Worm (Caenorhabditis elegans) whole organism, L4 larva: ENCODE measurements around the gene srh-167.
A peak's percentile ranks its signal among the peaks of the same experiment; 100 is the strongest.

Experiments used
- ces-1 ChIP-seq: fragments of 150-350 bp; sonication (generic microtip); optimal IDR thresholded peaks from 4 replicates; lab custom pipeline; 2014; ENCODE audit warnings: missing biosample characterization, missing genetic modification reagents, missing genetic modification characterization
- nhr-77 ChIP-seq: fragments of 150-350 bp; optimal IDR thresholded peaks from 2 replicates; lab custom pipeline; 2014; ENCODE audit warnings: missing biosample characterization, missing genetic modification characterization
- snpc-4 ChIP-seq: fragments of 150-350 bp; optimal IDR thresholded peaks from 2 replicates; lab custom pipeline; 2014; ENCODE audit warnings: missing biosample characterization, missing genetic modification characterization

DNA sequence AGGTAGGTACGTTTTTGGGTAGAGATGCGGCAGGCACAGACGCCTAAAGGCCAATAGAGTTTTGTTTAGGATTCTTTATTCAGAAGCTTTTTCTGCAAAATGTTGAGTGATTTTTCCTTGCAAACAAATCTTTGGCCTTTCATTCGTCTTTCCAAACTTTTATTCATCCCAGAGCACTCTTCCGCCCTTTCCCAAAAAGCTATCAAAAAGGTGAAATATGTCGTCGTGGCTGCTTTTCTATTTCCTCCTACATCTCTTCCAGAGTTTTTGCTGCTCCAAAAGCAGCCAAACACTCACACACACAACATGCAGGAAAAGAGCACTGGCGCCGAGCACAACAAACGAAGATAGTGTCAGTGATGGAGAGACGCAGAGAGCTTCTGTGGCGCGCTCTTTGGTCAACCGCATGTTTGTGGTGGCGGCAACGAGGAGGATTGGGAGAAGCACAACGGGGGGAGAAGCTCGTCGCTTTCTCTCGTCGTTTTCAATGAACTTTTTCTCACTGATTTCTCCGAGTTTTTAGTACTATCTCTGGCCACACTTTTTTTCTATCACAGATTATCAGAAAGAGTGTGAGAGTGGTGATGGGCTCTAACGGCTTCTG is 17.4 kb downstream of the srh-167 start:
- no peak for TF ChIP-seq snpc-4
- TF ChIP-seq nhr-77 (tag; lab: Kevin White, UChicago), result peak; percentile 23
- TF ChIP-seq ces-1 (GFP tag; lab: Kevin White, UChicago), result no peak
